Worm (Caenorhabditis elegans): ENCODE results near the gene sqv-8.

Gene sqv-8

ce11 chrII:9607137-9607536 lies 39.6 kb upstream of the sqv-8 start:
- TF ChIP-seq dve-1 (tag; optimal IDR thresholded peaks at IDR 0.05; ENCODE audit: insufficient read depth), result peak; percentile 69
- TF ChIP-seq vab-7 (GFP tag; IDR thresholded peaks at IDR 0.05), result no peak
- TF ChIP-seq dmd-6 (GFP tag; IDR thresholded peaks at IDR 0.05), result peak; percentile 15; the same call in 1 of the 2 replicates
- no peak for TF ChIP-seq jun-1 (tag; optimal IDR thresholded peaks at IDR 0.05)
- no peak for TF ChIP-seq daf-16 (GFP tag; optimal IDR thresholded peaks at IDR 0.05)
- TF ChIP-seq daf-16 (tag; optimal IDR thresholded peaks at IDR 0.05), result peak; percentile 70
- peak; percentile 42 for TF ChIP-seq nhr-28 (tag; optimal IDR thresholded peaks at IDR 0.05)
- no peak for TF ChIP-seq aly-2 (tag; optimal IDR thresholded peaks at IDR 0.05)

- no peak for TF ChIP-seq jun-1 (tag; optimal IDR thresholded peaks at IDR 0.05)
- no peak for TF ChIP-seq daf-19 (GFP tag; conservative IDR thresholded peaks at IDR 0.05)
- no peak for TF ChIP-seq zfp-2 (tag; optimal IDR thresholded peaks at IDR 0.05)
- no peak for TF ChIP-seq ZK546.5 (tag; optimal IDR thresholded peaks at IDR 0.05)
Measured at ce11 chrII:9609296-9609695, 37.5 kb upstream of the sqv-8 start, which contains the start of gene pap-2. pap-2 (minus strand) TSS chrII:9609396.

ce11 chrII:9611347-9611923 lies 35.3 kb upstream of the sqv-8 start, which contains the start of the genes T15H9.5 and T15H9.4:
T15H9.5 (minus strand) TSS chrII:9611447.
T15H9.4 (plus strand) TSS chrII:9611873.
- no peak for TF ChIP-seq ceh-62 (tag; optimal IDR thresholded peaks at IDR 0.05)
- no peak for TF ChIP-seq zip-11 (GFP tag; IDR thresholded peaks at IDR 0.05)
- no peak for TF ChIP-seq F37D6.2 (tag; optimal IDR thresholded peaks at IDR 0.05)
- TF ChIP-seq set-16 (GFP tag; IDR thresholded peaks at IDR 0.05), result no peak
- TF ChIP-seq ceh-20 (GFP tag; IDR thresholded peaks at IDR 0.05), result no peak
- no peak for TF ChIP-seq nhr-11 (tag; optimal IDR thresholded peaks at IDR 0.05)
- no peak for TF ChIP-seq D1046.2 (GFP tag; IDR thresholded peaks at IDR 0.05)
- no peak for TF ChIP-seq zfp-3 (GFP tag; conservative IDR thresholded peaks at IDR 0.05)
- no peak for TF ChIP-seq vab-7 (GFP tag; IDR thresholded peaks at IDR 0.05)
- no peak for TF ChIP-seq dmd-6 (GFP tag; IDR thresholded peaks at IDR 0.05)
- TF ChIP-seq ceh-44 (GFP tag; IDR thresholded peaks at IDR 0.05), result no peak
- TF ChIP-seq madf-5 (GFP tag; IDR thresholded peaks at IDR 0.05), result no peak
- TF ChIP-seq mdl-1 (tag; optimal IDR thresholded peaks at IDR 0.05), result no peak
- TF ChIP-seq nhr-237 (tag; optimal IDR thresholded peaks at IDR 0.05), result no peak
- no peak for TF ChIP-seq mdt-29 (GFP tag; IDR thresholded peaks at IDR 0.05)
- TF ChIP-seq ceh-28 (tag; optimal IDR thresholded peaks at IDR 0.05), result no peak
- no peak for TF ChIP-seq arid-1 (GFP tag; conservative IDR thresholded peaks at IDR 0.05)
- TF ChIP-seq F10B5.3 (tag; optimal IDR thresholded peaks at IDR 0.05), result no peak

- TF ChIP-seq ceh-32 (tag; optimal IDR thresholded peaks at IDR 0.05; ENCODE audit: poor library complexity) (no peak), nhr-111 (GFP tag; optimal IDR thresholded peaks at IDR 0.05) (no peak), lin-29 (GFP tag; IDR thresholded peaks at IDR 0.05) (no peak), mxl-2 (GFP tag; conservative IDR thresholded peaks at IDR 0.05) (no peak), nhr-6 (tag; optimal IDR thresholded peaks at IDR 0.05) (no peak), mxl-3 (GFP tag; optimal IDR thresholded peaks at IDR 0.05) (no peak), attf-4 (tag; optimal IDR thresholded peaks at IDR 0.05) (no peak), lin-39 (tag; optimal IDR thresholded peaks at IDR 0.05) (no peak), nhr-102 (tag; optimal IDR thresholded peaks at IDR 0.05) (no peak), sdz-12 (GFP tag; optimal IDR thresholded peaks at IDR 0.05) (no peak), fos-1 (tag; optimal IDR thresholded peaks at IDR 0.05) (no peak), zfp-2 (tag; optimal IDR thresholded peaks at IDR 0.05) (no peak), skn-1 (tag; optimal IDR thresholded peaks at IDR 0.05) (no peak), lin-13 (GFP tag; optimal IDR thresholded peaks at IDR 0.05) (no peak), aha-1 (tag) (no peak), dpl-1 (GFP tag; optimal IDR thresholded peaks at IDR 0.05) (no peak), madf-9 (GFP tag; conservative IDR thresholded peaks at IDR 0.05) (no peak)
Measured at ce11 chrII:9614728-9615127, 32.0 kb upstream of the sqv-8 start, which contains the start of gene hlh-6. hlh-6 (minus strand) TSS chrII:9614828.
